Worm (Caenorhabditis elegans) whole organism, L4 larva: ENCODE data around the gene gnrr-4.

Experiments used
- ceh-82 ChIP-seq: sonication (generic microtip); optimal IDR thresholded peaks from 2 replicates; lab custom pipeline; 2017; ENCODE audit warnings: missing biosample characterization, missing genetic modification characterization
- gei-8 ChIP-seq: fragments of 200-800 bp; sonication (Bioruptor generic); optimal IDR thresholded peaks from 2 replicates; lab custom pipeline; 2018; ENCODE audit warnings: mild to moderate bottlenecking, missing genetic modification characterization, missing compliant biosample characterization
- nhr-237 ChIP-seq: sonication (generic microtip); optimal IDR thresholded peaks from 2 replicates; lab custom pipeline; 2017; ENCODE audit warnings: missing biosample characterization, missing genetic modification characterization
- pha-4 ChIP-seq, 2 experiments: fragments of 150-350 bp in 1 of 2; fragments of 200-800 bp in 1 of 2; sonication (Bioruptor generic) in 1 of 2; IDR thresholded peaks in 1 of 2; optimal IDR thresholded peaks in 1 of 2; 2 replicates each; pipeline versions ENCODE4 v1.3.6 to Lab custom; 2014 to 2022; ENCODE audit warnings: missing genetic modification characterization in 2 of 2, missing genetic modification reagents in 2 of 2, missing biosample characterization in 1 of 2, missing compliant biosample characterization in 1 of 2

DNA sequence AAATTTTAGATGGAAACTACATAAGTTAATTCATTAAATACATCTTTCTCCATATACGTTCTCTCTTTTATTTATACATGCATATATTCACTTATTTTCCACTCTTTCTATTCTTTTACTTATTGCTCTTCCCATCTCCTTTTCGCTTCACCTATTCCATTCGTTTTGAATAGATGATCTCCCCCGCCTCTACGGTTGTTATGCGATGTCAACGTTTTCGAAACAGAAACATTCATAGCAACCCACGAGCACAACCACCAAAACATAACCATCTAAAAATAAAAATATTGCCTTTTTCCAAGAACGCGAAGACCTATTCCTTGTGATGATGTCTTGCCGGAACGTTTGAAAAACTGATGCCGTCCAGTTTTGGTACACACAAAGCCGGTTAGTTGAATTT lies 30.4 kb upstream of the gnrr-4 start, which contains the start of gene sym-3:
- no peak for TF ChIP-seq pha-4 (GFP tag; IDR thresholded peaks at IDR 0.05; lab: Robert Waterston, UW)
- no peak for TF ChIP-seq pha-4 (tag; optimal IDR thresholded peaks at IDR 0.05; lab: Kevin White, UChicago)
- no peak for TF ChIP-seq gei-8 (GFP tag; lab: Kevin White, UChicago)
- no peak for TF ChIP-seq nhr-237 (tag; lab: Kevin White, UChicago)
- no peak for TF ChIP-seq ceh-82 (tag; lab: Kevin White, UChicago)
